Worm (Caenorhabditis elegans): Measurements from ENCODE around the gene F43C11.6.

DNA sequence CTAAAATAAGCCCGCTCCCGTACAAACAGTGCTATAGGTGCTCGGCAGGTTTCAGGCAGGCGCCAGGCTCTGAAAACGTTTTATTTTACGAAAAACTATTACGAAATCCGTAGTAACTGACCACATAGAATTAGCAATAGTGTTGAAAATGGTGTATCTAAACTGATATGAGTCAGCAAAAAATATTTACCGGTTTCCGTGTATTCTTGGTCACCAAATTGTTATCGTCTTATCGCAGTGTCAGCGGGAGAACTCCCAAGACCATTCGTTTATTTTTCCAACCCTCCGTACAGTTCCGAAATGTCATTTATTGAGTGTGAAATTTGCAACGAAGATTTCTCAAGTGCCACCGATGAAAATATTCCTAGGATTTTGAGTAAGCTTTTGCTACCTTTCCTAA lies 10.0 kb upstream of the F43C11.6 start, which contains the start of gene F43C11.8:
- no peak for TF ChIP-seq nhr-43 (tag; optimal IDR thresholded peaks at IDR 0.05; ENCODE audit: poor library complexity, severe bottlenecking)
- no peak for TF ChIP-seq ama-1 (optimal IDR thresholded peaks at IDR 0.05)
